Comparison of ENCODE assay signal across 5 fruit fly cellular contexts in genomic region chrX:16458551-16458950, dm6.
TF ChIP-seq lines count a peak whose summit lies in the region.

No protein-coding gene starts in this region.

- no peak for TF ChIP-seq CTCF in whole organism, embryonic (GFP tag; optimal IDR thresholded peaks at IDR 0.05; lab: Kevin White, UChicago)

TF ChIP-seq in whole organism, adult, 20 proteins besides CTCF, POLR2A, EP300 and RAD21:
- TF ChIP-seq kay (GFP tag; lab: Kevin White, UChicago; ENCODE audit: borderline replicate concordance) (peak; percentile 60), Clk (GFP tag; optimal IDR thresholded peaks at IDR 0.05; lab: Kevin White, UChicago) (no peak), CG1620 (GFP tag; optimal IDR thresholded peaks at IDR 0.05; lab: Kevin White, UChicago) (no peak)

TF ChIP-seq in whole organism, embryonic, 481 proteins besides CTCF, POLR2A, EP300 and RAD21 (continues in another document):
- TF ChIP-seq CG13775 (GFP tag; optimal IDR thresholded peaks at IDR 0.05; lab: Kevin White, UChicago) (no peak), CG32532 (GFP tag; IDR thresholded peaks at IDR 0.05; lab: Robert Waterston, UW) (no peak; the same call in 1 of the 2 replicates), CG12155 (GFP tag; optimal IDR thresholded peaks at IDR 0.05; lab: Kevin White, UChicago) (no peak), CG42726 (GFP tag; IDR thresholded peaks at IDR 0.05; lab: Robert Waterston, UW; ENCODE audit: partially characterized antibody) (no peak), CG2712 (tag; optimal IDR thresholded peaks at IDR 0.05; lab: Kevin White, UChicago) (peak; percentile 3), pum (GFP tag; optimal IDR thresholded peaks at IDR 0.05; lab: Kevin White, UChicago) (peak; percentile 41), tgo (GFP tag; IDR thresholded peaks at IDR 0.05; lab: Robert Waterston, UW) (0 out of 3 replicates have a peak, but pooled peaks have one; percentile 19), ci (GFP tag; IDR thresholded peaks at IDR 0.05; lab: Robert Waterston, UW) (no peak), CG33213 (GFP tag; optimal IDR thresholded peaks at IDR 0.05; lab: Kevin White, UChicago) (no peak), Ravus (GFP tag; IDR thresholded peaks at IDR 0.05; lab: Robert Waterston, UW) (no peak), ro (GFP tag; IDR thresholded peaks at IDR 0.05; lab: Robert Waterston, UW) (no peak), mld (GFP tag; IDR thresholded peaks at IDR 0.05; lab: Robert Waterston, UW; ENCODE audit: partially characterized antibody) (no peak), twi (tag; optimal IDR thresholded peaks at IDR 0.05; lab: Kevin White, UChicago) (no peak), CG14965 (GFP tag; optimal IDR thresholded peaks at IDR 0.05; lab: Kevin White, UChicago; ENCODE audit: borderline replicate concordance) (no peak), klu (GFP tag; IDR thresholded peaks at IDR 0.05; lab: Robert Waterston, UW) (no peak), CG6175 (GFP tag; IDR thresholded peaks at IDR 0.05; lab: Robert Waterston, UW) (no peak), bowl (GFP tag; IDR thresholded peaks at IDR 0.05; lab: Robert Waterston, UW) (no peak), CG17361 (GFP tag; IDR thresholded peaks at IDR 0.05; lab: Robert Waterston, UW) (no peak), her (GFP tag; optimal IDR thresholded peaks at IDR 0.05; lab: Kevin White, UChicago) (no peak), NFAT (GFP tag; IDR thresholded peaks at IDR 0.05; lab: Robert Waterston, UW) (no peak), Blimp-1 (GFP tag; optimal IDR thresholded peaks at IDR 0.05; lab: Kevin White, UChicago) (no peak), Atf-2 (GFP tag; optimal IDR thresholded peaks at IDR 0.05; lab: Kevin White, UChicago) (no peak)

TF ChIP-seq in whole organism, prepupa, 60 proteins besides CTCF, POLR2A, EP300 and RAD21 (continues in another document):
- TF ChIP-seq Smox (GFP tag; optimal IDR thresholded peaks at IDR 0.05; lab: Kevin White, UChicago) (no peak), OdsH (GFP tag; optimal IDR thresholded peaks at IDR 0.05; lab: Kevin White, UChicago) (no peak), fd85E (GFP tag; optimal IDR thresholded peaks at IDR 0.05; lab: Kevin White, UChicago) (no peak), Sox14 (GFP tag; optimal IDR thresholded peaks at IDR 0.05; lab: Kevin White, UChicago) (no peak), CG6808 (GFP tag; optimal IDR thresholded peaks at IDR 0.05; lab: Kevin White, UChicago) (no peak), CG16779 (tag; optimal IDR thresholded peaks at IDR 0.05; lab: Kevin White, UChicago) (no peak), CG4318 (GFP tag; optimal IDR thresholded peaks at IDR 0.05; lab: Kevin White, UChicago) (no peak), pdm3 (GFP tag; optimal IDR thresholded peaks at IDR 0.05; lab: Kevin White, UChicago) (peak; percentile 18), Hr38 (GFP tag; optimal IDR thresholded peaks at IDR 0.05; lab: Kevin White, UChicago) (no peak), Sox102F (GFP tag; optimal IDR thresholded peaks at IDR 0.05; lab: Kevin White, UChicago) (no peak), eg (GFP tag; IDR thresholded peaks at IDR 0.05; lab: Robert Waterston, UW) (no peak), CG6792 (GFP tag; optimal IDR thresholded peaks at IDR 0.05; lab: Kevin White, UChicago) (no peak), Met (GFP tag; optimal IDR thresholded peaks at IDR 0.05; lab: Kevin White, UChicago) (peak; percentile 13), CG34406 (GFP tag; optimal IDR thresholded peaks at IDR 0.05; lab: Kevin White, UChicago) (no peak), salr (GFP tag; optimal IDR thresholded peaks at IDR 0.05; lab: Kevin White, UChicago) (no peak), CG7368 (GFP tag; optimal IDR thresholded peaks at IDR 0.05; lab: Kevin White, UChicago) (no peak), vri (GFP tag; optimal IDR thresholded peaks at IDR 0.05; lab: Kevin White, UChicago) (no peak), CG8632 (GFP tag; optimal IDR thresholded peaks at IDR 0.05; lab: Kevin White, UChicago) (no peak), Sox15 (GFP tag; optimal IDR thresholded peaks at IDR 0.05; lab: Kevin White, UChicago) (no peak), topi (GFP tag; optimal IDR thresholded peaks at IDR 0.05; lab: Kevin White, UChicago) (no peak), Hr39 (GFP tag; optimal IDR thresholded peaks at IDR 0.05; lab: Kevin White, UChicago) (peak; percentile 14), CG3032 (tag; optimal IDR thresholded peaks at IDR 0.05; lab: Kevin White, UChicago) (no peak), CG1621 (tag; optimal IDR thresholded peaks at IDR 0.05; lab: Kevin White, UChicago) (no peak), spab (GFP tag; optimal IDR thresholded peaks at IDR 0.05; lab: Kevin White, UChicago) (no peak), CG15336 (GFP tag; IDR thresholded peaks at IDR 0.05; lab: Robert Waterston, UW) (no peak)

TF ChIP-seq in whole organism, pupa, 21 proteins besides CTCF, POLR2A, EP300 and RAD21:
- TF ChIP-seq EcR (GFP tag; optimal IDR thresholded peaks at IDR 0.05; lab: Kevin White, UChicago), result no peak
- TF ChIP-seq gl (tag; optimal IDR thresholded peaks at IDR 0.05; lab: Kevin White, UChicago), result no peak
- peak; percentile 16 for TF ChIP-seq CG14655 (GFP tag; optimal IDR thresholded peaks at IDR 0.05; lab: Kevin White, UChicago)

TF ChIP-seq in whole organism, wandering third instar larva, 38 proteins besides CTCF, POLR2A, EP300 and RAD21:
- no peak for TF ChIP-seq dl (GFP tag; optimal IDR thresholded peaks at IDR 0.05; lab: Kevin White, UChicago; ENCODE audit: insufficient read depth in 1 of 2, partially characterized antibody in 2 of 2)
- TF ChIP-seq woc (GFP tag; optimal IDR thresholded peaks at IDR 0.05; lab: Kevin White, UChicago), result peak; percentile 19
- no peak for TF ChIP-seq sv (GFP tag; optimal IDR thresholded peaks at IDR 0.05; lab: Kevin White, UChicago)
- no peak for TF ChIP-seq Myc (optimal IDR thresholded peaks at IDR 0.05; lab: Kevin White, UChicago)
- TF ChIP-seq HLH106 (tag; optimal IDR thresholded peaks at IDR 0.05; lab: Kevin White, UChicago), result no peak
